Worm (Caenorhabditis elegans): ENCODE measurements around the gene pes-9.

Gene pes-9

ce11 chrV:14620311-14620710 lies 23.5 kb upstream of the pes-9 start:
- TF ChIP-seq lin-14 (GFP tag; optimal IDR thresholded peaks at IDR 0.05), result peak; percentile 53
- no peak for TF ChIP-seq F16B12.6 (tag; optimal IDR thresholded peaks at IDR 0.05)
- peak; percentile 80 for TF ChIP-seq fkh-10 (GFP tag; optimal IDR thresholded peaks at IDR 0.05)
- TF ChIP-seq alr-1 (tag; optimal IDR thresholded peaks at IDR 0.05; ENCODE audit: borderline replicate concordance), result no peak

ce11 chrV:14617711-14618110 lies 20.9 kb upstream of the pes-9 start:
- no peak for TF ChIP-seq efl-1 (optimal IDR thresholded peaks at IDR 0.05)
- TF ChIP-seq efl-1 (GFP tag; optimal IDR thresholded peaks at IDR 0.05 in 1 of 2), result peak in 1 of 2 experiments; percentile 52
- TF ChIP-seq snpc-4 (tag; optimal IDR thresholded peaks at IDR 0.05), result no peak
- peak; percentile 65 for TF ChIP-seq lin-14 (GFP tag; optimal IDR thresholded peaks at IDR 0.05)
- TF ChIP-seq unc-130 (tag; optimal IDR thresholded peaks at IDR 0.05), result no peak
- TF ChIP-seq sptf-1 (tag; optimal IDR thresholded peaks at IDR 0.05), result no peak
- TF ChIP-seq unc-86 (tag; optimal IDR thresholded peaks at IDR 0.05), result no peak
- TF ChIP-seq mab-9 (GFP tag; IDR thresholded peaks at IDR 0.05), result no peak
- TF ChIP-seq lsy-2 (tag; optimal IDR thresholded peaks at IDR 0.05), result peak in 1 of 2 experiments; percentile 13

ce11 chrV:14615671-14616070 lies 18.8 kb upstream of the pes-9 start:
- TF ChIP-seq nhr-84 (tag; optimal IDR thresholded peaks at IDR 0.05), result no peak
- no peak for TF ChIP-seq mef-2 (tag; optimal IDR thresholded peaks at IDR 0.05)
- TF ChIP-seq tlp-1 (tag; optimal IDR thresholded peaks at IDR 0.05), result no peak
- no peak for TF ChIP-seq unc-30 (tag; optimal IDR thresholded peaks at IDR 0.05)
- TF ChIP-seq elt-3 (tag; optimal IDR thresholded peaks at IDR 0.05), result no peak
- TF ChIP-seq nhr-90 (tag; optimal IDR thresholded peaks at IDR 0.05; ENCODE audit: poor library complexity), result no peak
- TF ChIP-seq rnt-1 (tag; optimal IDR thresholded peaks at IDR 0.05), result no peak
- no peak for TF ChIP-seq unc-98 (GFP tag; IDR thresholded peaks at IDR 0.05)
- TF ChIP-seq lin-13 (GFP tag; optimal IDR thresholded peaks at IDR 0.05), result no peak
- no peak for TF ChIP-seq elt-2 (tag; optimal IDR thresholded peaks at IDR 0.05)

ce11 chrV:14614454-14614853 lies 17.6 kb upstream of the pes-9 start:
- TF ChIP-seq ztf-11 (tag; optimal IDR thresholded peaks at IDR 0.05) (no peak), lin-39 (tag; optimal IDR thresholded peaks at IDR 0.05) (no peak), fkh-10 (GFP tag; optimal IDR thresholded peaks at IDR 0.05) (no peak), nhr-20 (tag; optimal IDR thresholded peaks at IDR 0.05) (no peak), lir-3 (tag; optimal IDR thresholded peaks at IDR 0.05; ENCODE audit: poor library complexity) (no peak), pax-3 (tag; optimal IDR thresholded peaks at IDR 0.05) (no peak), sox-4 (tag; optimal IDR thresholded peaks at IDR 0.05) (no peak), dsc-1 (tag; optimal IDR thresholded peaks at IDR 0.05) (no peak), unc-86 (tag; optimal IDR thresholded peaks at IDR 0.05) (no peak), tlp-1 (tag; optimal IDR thresholded peaks at IDR 0.05) (no peak), ceh-82 (tag; optimal IDR thresholded peaks at IDR 0.05) (no peak), nhr-76 (tag; optimal IDR thresholded peaks at IDR 0.05) (no peak), aly-2 (tag; optimal IDR thresholded peaks at IDR 0.05) (no peak), grh-1 (GFP tag; IDR thresholded peaks at IDR 0.05) (no peak), unc-98 (GFP tag; IDR thresholded peaks at IDR 0.05) (no peak), elt-2 (tag; optimal IDR thresholded peaks at IDR 0.05) (no peak), mab-9 (GFP tag; IDR thresholded peaks at IDR 0.05) (no peak), nhr-47 (tag; optimal IDR thresholded peaks at IDR 0.05) (no peak), jun-1 (tag; optimal IDR thresholded peaks at IDR 0.05) (no peak)

ce11 chrV:14612168-14612567 lies 15.3 kb upstream of the pes-9 start, which contains the start of the genes R11H6.5 and ccnk-1:
TSS of gene R11H6.5 (minus strand) at chrV:14612222.
TSS of gene ccnk-1 (plus strand) at chrV:14612548.
- no peak for TF ChIP-seq ces-1 (GFP tag; optimal IDR thresholded peaks at IDR 0.05)
- peak; percentile 85 for TF ChIP-seq F16B12.6 (tag; optimal IDR thresholded peaks at IDR 0.05)
- no peak for TF ChIP-seq mab-9 (GFP tag; IDR thresholded peaks at IDR 0.05)
- no peak for TF ChIP-seq nhr-28 (tag; optimal IDR thresholded peaks at IDR 0.05)
- TF ChIP-seq hlh-17 (GFP tag; optimal IDR thresholded peaks at IDR 0.05; ENCODE audit: borderline replicate concordance), result no peak
- peak; percentile 60 for TF ChIP-seq blmp-1 (tag; optimal IDR thresholded peaks at IDR 0.05)
- peak; percentile 38 to 73 (median 51) for TF ChIP-seq dpl-1 (GFP tag; optimal IDR thresholded peaks at IDR 0.05)
- no peak for TF ChIP-seq zag-1 (tag; optimal IDR thresholded peaks at IDR 0.05)
- TF ChIP-seq efl-3 (GFP tag; optimal IDR thresholded peaks at IDR 0.05), result no peak
- peak; percentile 65 for TF ChIP-seq snu-23 (GFP tag; optimal IDR thresholded peaks at IDR 0.05)
- TF ChIP-seq tlp-1 (tag; optimal IDR thresholded peaks at IDR 0.05), result no peak
- TF ChIP-seq rnt-1 (tag; optimal IDR thresholded peaks at IDR 0.05), result peak; percentile 40
- TF ChIP-seq elt-3 (tag; optimal IDR thresholded peaks at IDR 0.05), result peak in 2 of 6 experiments; percentile 2 to 28
- TF ChIP-seq ceh-63 (GFP tag; optimal IDR thresholded peaks at IDR 0.05), result no peak
- no peak for TF ChIP-seq egl-27 (tag; optimal IDR thresholded peaks at IDR 0.05)
- no peak for TF ChIP-seq jun-1 (tag; optimal IDR thresholded peaks at IDR 0.05)
- peak; percentile 44 for TF ChIP-seq nhr-20 (tag; optimal IDR thresholded peaks at IDR 0.05)
- no peak for TF ChIP-seq unc-62 (GFP tag; optimal IDR thresholded peaks at IDR 0.05)

All from whole organism, L1 larva.